Worm (Caenorhabditis elegans): ENCODE results near the gene ttr-21.

The ttr-21 gene

ce11 chrV:13818824-13819408 lies 35.3 kb downstream of the ttr-21 start, which contains the start of gene sel-10 (continued):
- TF ChIP-seq sem-4 (tag; optimal IDR thresholded peaks at IDR 0.05) = peak; percentile 55
- no peak for TF ChIP-seq elt-1 (tag; optimal IDR thresholded peaks at IDR 0.05)
- no peak for TF ChIP-seq aly-2 (tag; optimal IDR thresholded peaks at IDR 0.05)

ce11 chrV:13816877-13817276 lies 37.3 kb downstream of the ttr-21 start, which contains the start of gene F55B12.2:
Gene F55B12.2 (minus strand): TSS chrV:13816977.
- TF ChIP-seq gmeb-1 (tag; optimal IDR thresholded peaks at IDR 0.05) (no peak), ceh-16 (tag; optimal IDR thresholded peaks at IDR 0.05) (no peak), mbf-1 (tag; optimal IDR thresholded peaks at IDR 0.05) (no peak), nhr-10 (tag; optimal IDR thresholded peaks at IDR 0.05) (no peak), ztf-1 (GFP tag; conservative IDR thresholded peaks at IDR 0.05) (no peak), unc-55 (GFP tag; optimal IDR thresholded peaks at IDR 0.05) (no peak), snpc-4 (tag; optimal IDR thresholded peaks at IDR 0.05) (no peak), dmd-4 (tag; optimal IDR thresholded peaks at IDR 0.05) (no peak), sma-9 (GFP tag; optimal IDR thresholded peaks at IDR 0.05) (no peak), sma-9 (tag; optimal IDR thresholded peaks at IDR 0.05) (no peak), C34F6.9 (tag; optimal IDR thresholded peaks at IDR 0.05) (no peak), nhr-129 (tag; optimal IDR thresholded peaks at IDR 0.05) (no peak), ztf-4 (tag; optimal IDR thresholded peaks at IDR 0.05) (no peak), lin-13 (GFP tag; optimal IDR thresholded peaks at IDR 0.05) (no peak)

- TF ChIP-seq egl-27 (tag; optimal IDR thresholded peaks at IDR 0.05) (no peak), C34F6.9 (tag; optimal IDR thresholded peaks at IDR 0.05) (no peak), sma-9 (GFP tag; optimal IDR thresholded peaks at IDR 0.05) (no peak), sma-9 (tag; optimal IDR thresholded peaks at IDR 0.05) (no peak), nhr-12 (tag; optimal IDR thresholded peaks at IDR 0.05) (no peak), nhr-237 (tag; optimal IDR thresholded peaks at IDR 0.05) (no peak), R02D3.7 (tag; optimal IDR thresholded peaks at IDR 0.05) (no peak), nhr-23 (tag; optimal IDR thresholded peaks at IDR 0.05) (no peak), nhr-129 (tag; optimal IDR thresholded peaks at IDR 0.05) (no peak), unc-55 (GFP tag; optimal IDR thresholded peaks at IDR 0.05) (no peak), nhr-25 (tag; optimal IDR thresholded peaks at IDR 0.05) (no peak)
Observed at ce11 chrV:13812931-13813330, 41.3 kb downstream of the ttr-21 start, which contains the start of gene ceh-24. Gene ceh-24 (plus strand): TSS chrV:13813231.

ce11 chrV:13812330-13812729 lies 41.9 kb downstream of the ttr-21 start:
- no peak for TF ChIP-seq elt-3 (tag; optimal IDR thresholded peaks at IDR 0.05)
- no peak for TF ChIP-seq C34F6.9 (tag; optimal IDR thresholded peaks at IDR 0.05)
- TF ChIP-seq ceh-82 (tag; optimal IDR thresholded peaks at IDR 0.05) = no peak
- no peak for TF ChIP-seq lin-13 (GFP tag; optimal IDR thresholded peaks at IDR 0.05)
- TF ChIP-seq mab-5 (tag; optimal IDR thresholded peaks at IDR 0.05) = no peak
- TF ChIP-seq lsy-2 (tag; optimal IDR thresholded peaks at IDR 0.05) = no peak
- TF ChIP-seq elt-1 (tag; optimal IDR thresholded peaks at IDR 0.05) = no peak
- no peak for TF ChIP-seq ztf-1 (GFP tag; conservative IDR thresholded peaks at IDR 0.05)
- no peak for TF ChIP-seq unc-55 (GFP tag; optimal IDR thresholded peaks at IDR 0.05)

- TF ChIP-seq C34F6.9 (tag; optimal IDR thresholded peaks at IDR 0.05) = peak; percentile 76
- peak; percentile 6 for TF ChIP-seq Y55F3AM.14 (GFP tag; optimal IDR thresholded peaks at IDR 0.05)
- TF ChIP-seq nhr-6 (tag; optimal IDR thresholded peaks at IDR 0.05) = no peak
- no peak for TF ChIP-seq aly-2 (tag; optimal IDR thresholded peaks at IDR 0.05)
- TF ChIP-seq blmp-1 (tag; optimal IDR thresholded peaks at IDR 0.05; ENCODE audit: insufficient read depth) = peak; percentile 63
- peak; percentile 5 for TF ChIP-seq lin-11 (tag; optimal IDR thresholded peaks at IDR 0.05)
- TF ChIP-seq gmeb-1 (tag; optimal IDR thresholded peaks at IDR 0.05) = peak; percentile 46
- TF ChIP-seq lsy-2 (tag; optimal IDR thresholded peaks at IDR 0.05) = peak in 1 of 2 experiments; percentile 63
- peak; percentile 41 for TF ChIP-seq sma-9 (GFP tag; optimal IDR thresholded peaks at IDR 0.05)
- no peak for TF ChIP-seq sma-9 (tag; optimal IDR thresholded peaks at IDR 0.05)
- peak; percentile 94 for TF ChIP-seq nhr-129 (tag; optimal IDR thresholded peaks at IDR 0.05)
- no peak for TF ChIP-seq nhr-11 (tag; optimal IDR thresholded peaks at IDR 0.05)
- TF ChIP-seq sem-4 (tag; optimal IDR thresholded peaks at IDR 0.05) = peak; percentile 6
- no peak for TF ChIP-seq unc-62 (GFP tag; optimal IDR thresholded peaks at IDR 0.05)
- TF ChIP-seq fos-1 (tag; optimal IDR thresholded peaks at IDR 0.05) = peak; percentile 78
- no peak for TF ChIP-seq egl-27 (tag; optimal IDR thresholded peaks at IDR 0.05)
- peak; percentile 24 for TF ChIP-seq lin-13 (GFP tag; optimal IDR thresholded peaks at IDR 0.05)
- peak; percentile 7 for TF ChIP-seq unc-39 (tag; optimal IDR thresholded peaks at IDR 0.05)
- no peak for TF ChIP-seq ztf-4 (tag; optimal IDR thresholded peaks at IDR 0.05)
- TF ChIP-seq unc-55 (GFP tag; optimal IDR thresholded peaks at IDR 0.05) = peak; percentile 80
- peak; percentile 89 for TF ChIP-seq F13H6.1 (tag; optimal IDR thresholded peaks at IDR 0.05)
- peak; percentile 0 for TF ChIP-seq ceh-16 (tag; optimal IDR thresholded peaks at IDR 0.05)
- peak; percentile 75 for TF ChIP-seq crh-2 (tag; optimal IDR thresholded peaks at IDR 0.05)
Observed at ce11 chrV:13808462-13808867, 45.7 kb downstream of the ttr-21 start.

Measured in whole organism, L2 larva.